Worm (Caenorhabditis elegans): ENCODE results near the gene melo-1.

- TF ChIP-seq efl-1 (GFP tag; optimal IDR thresholded peaks at IDR 0.05), result no peak
- TF ChIP-seq him-1 (tag; optimal IDR thresholded peaks at IDR 0.05), result no peak
- TF ChIP-seq F52B5.7 (tag; optimal IDR thresholded peaks at IDR 0.05), result no peak
Measured at ce11 chrIV:14793900-14794624, 7.2 kb downstream of the melo-1 start.
